Worm (Caenorhabditis elegans): ENCODE data around the gene lig-4.

DNA sequence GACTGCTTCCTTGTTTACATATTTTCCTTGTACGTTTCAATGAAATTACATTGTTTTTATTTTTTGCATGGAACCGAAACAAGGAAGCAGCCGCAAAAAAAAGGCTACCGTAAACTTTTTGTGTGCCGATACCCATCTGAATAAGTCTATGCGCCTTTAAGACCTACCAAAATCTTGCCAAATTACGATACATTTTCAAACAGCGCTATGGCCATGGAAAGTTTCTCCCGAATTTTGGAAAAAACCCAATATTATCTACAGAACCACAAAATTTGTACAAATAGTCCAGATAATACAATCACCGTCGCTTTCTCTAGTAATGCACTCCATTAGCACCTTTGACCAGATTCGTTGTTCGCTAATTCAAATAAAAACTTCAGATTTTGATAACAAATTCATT lies 50.5 kb downstream of the lig-4 start:
- TF ChIP-seq W03F9.2 (tag; optimal IDR thresholded peaks at IDR 0.05) (no peak), him-1 (tag; optimal IDR thresholded peaks at IDR 0.05) (no peak), dao-5 (tag; optimal IDR thresholded peaks at IDR 0.05) (no peak)

All from whole organism, L4/young adult.